Worm (Caenorhabditis elegans): ENCODE data around the gene ule-4.

- TF ChIP-seq nhr-12 (tag; optimal IDR thresholded peaks at IDR 0.05) = no peak
- no peak for TF ChIP-seq elt-2 (tag; optimal IDR thresholded peaks at IDR 0.05)
- no peak for TF ChIP-seq nhr-25 (tag; optimal IDR thresholded peaks at IDR 0.05)
- no peak for TF ChIP-seq fkh-10 (GFP tag; optimal IDR thresholded peaks at IDR 0.05)
Observed at ce11 chrIV:13689302-13689880, 41.9 kb upstream of the ule-4 start, which contains the start of gene T23G4.2.
